Worm (Caenorhabditis elegans): ENCODE data around the gene C04H5.7.

ce11 chrII:14515017-14515416 is 22.7 kb upstream of the C04H5.7 start, which contains the start of gene K10H10.9:
- TF ChIP-seq tbx-11 (GFP tag; IDR thresholded peaks at IDR 0.05) (no peak), hmg-4 (GFP tag; optimal IDR thresholded peaks at IDR 0.05) (no peak), tra-4 (tag; optimal IDR thresholded peaks at IDR 0.05) (no peak), hnd-1 (tag; optimal IDR thresholded peaks at IDR 0.05) (no peak)
